Fruit fly (Drosophila melanogaster): ENCODE results near the gene CG3527.

Gene CG3527

dm6 chrX:4507121-4507520 lies 44.7 kb upstream of the CG3527 start (continued):
- TF ChIP-seq ken (GFP tag; IDR thresholded peaks at IDR 0.05) (peak; percentile 77), Antp (GFP tag; optimal IDR thresholded peaks at IDR 0.05) (peak; percentile 72), CG6654 (GFP tag; optimal IDR thresholded peaks at IDR 0.05) (no peak), HLHmδ (GFP tag; optimal IDR thresholded peaks at IDR 0.05) (peak; percentile 85), ro (GFP tag; IDR thresholded peaks at IDR 0.05) (no peak), CG14667 (GFP tag; IDR thresholded peaks at IDR 0.05) (peak; percentile 51; the same call in 1 of the 2 replicates), abd-A (tag; optimal IDR thresholded peaks at IDR 0.05) (no peak), Sox102F (GFP tag; optimal IDR thresholded peaks at IDR 0.05) (peak; percentile 58), CG17186 (GFP tag; optimal IDR thresholded peaks at IDR 0.05) (no peak), Asciz (GFP tag; optimal IDR thresholded peaks at IDR 0.05) (peak; percentile 17), CG11695 (GFP tag; IDR thresholded peaks at IDR 0.05) (0 out of 3 replicates have a peak, but pooled peaks have one; percentile 34), CG17359 (tag; optimal IDR thresholded peaks at IDR 0.05) (peak; percentile 49), CG6854 (GFP tag; optimal IDR thresholded peaks at IDR 0.05) (no peak), dmrt11E (tag; optimal IDR thresholded peaks at IDR 0.05) (peak; percentile 63), pros (GFP tag; optimal IDR thresholded peaks at IDR 0.05) (peak; percentile 87), gcm (GFP tag; optimal IDR thresholded peaks at IDR 0.05) (peak; percentile 10), H2.0 (GFP tag; IDR thresholded peaks at IDR 0.05) (peak; percentile 46; the same call in 1 of the 2 replicates), pnt (GFP tag; optimal IDR thresholded peaks at IDR 0.05) (peak; percentile 44), CG6683 (GFP tag; optimal IDR thresholded peaks at IDR 0.05) (no peak), CG9817 (tag; optimal IDR thresholded peaks at IDR 0.05) (peak; percentile 44), CG14014 (GFP tag; IDR thresholded peaks at IDR 0.05) (peak; percentile 44; the same call in 1 of the 2 replicates), dmrt99B (tag; optimal IDR thresholded peaks at IDR 0.05) (peak; percentile 44), Sin3A (optimal IDR thresholded peaks at IDR 0.05) (no peak), CG30403 (GFP tag; optimal IDR thresholded peaks at IDR 0.05) (peak; percentile 49), CG2129 (GFP tag; IDR thresholded peaks at IDR 0.05; ENCODE audit: partially characterized antibody) (no peak), sug (tag; optimal IDR thresholded peaks at IDR 0.05) (no peak), Sox100B (GFP tag; optimal IDR thresholded peaks at IDR 0.05) (peak; percentile 19), Ravus (GFP tag; IDR thresholded peaks at IDR 0.05) (no peak), Jarid2 (GFP tag; optimal IDR thresholded peaks at IDR 0.05) (peak; percentile 60), CG11504 (tag; optimal IDR thresholded peaks at IDR 0.05) (no peak), eyg (GFP tag; optimal IDR thresholded peaks at IDR 0.05) (no peak), maf-S (GFP tag; optimal IDR thresholded peaks at IDR 0.05) (peak; percentile 43), CG32772 (GFP tag; IDR thresholded peaks at IDR 0.05) (peak; percentile 75), CG2678 (tag; optimal IDR thresholded peaks at IDR 0.05) (no peak), slbo (GFP tag; IDR thresholded peaks at IDR 0.05) (peak; percentile 52), Med (GFP tag) (peak; percentile 85), inv (GFP tag; IDR thresholded peaks at IDR 0.05; ENCODE audit: partially characterized antibody) (no peak), fd102C (GFP tag; optimal IDR thresholded peaks at IDR 0.05) (peak; percentile 67), CG2199 (GFP tag; IDR thresholded peaks at IDR 0.05) (peak; percentile 83), cad (GFP tag; optimal IDR thresholded peaks at IDR 0.05) (no peak), Nf-YA (GFP tag; IDR thresholded peaks at IDR 0.05) (no peak), knrl (GFP tag; IDR thresholded peaks at IDR 0.05; ENCODE audit: partially characterized antibody) (no peak), Hr3 (GFP tag; optimal IDR thresholded peaks at IDR 0.05) (peak; percentile 56), HmgD (GFP tag; optimal IDR thresholded peaks at IDR 0.05) (peak; percentile 61), Nf-YC (tag; optimal IDR thresholded peaks at IDR 0.05) (peak; percentile 30), Lpt (GFP tag; optimal IDR thresholded peaks at IDR 0.05) (peak; percentile 43), danr (GFP tag; IDR thresholded peaks at IDR 0.05) (0 out of 2 replicates have a peak, but pooled peaks have one; percentile 5), run (tag; optimal IDR thresholded peaks at IDR 0.05) (no peak), CG10267 (tag; optimal IDR thresholded peaks at IDR 0.05) (peak; percentile 13), ham (GFP tag; IDR thresholded peaks at IDR 0.05) (no peak), CG9609 (GFP tag; optimal IDR thresholded peaks at IDR 0.05) (peak; percentile 55)
